Fruit fly (Drosophila melanogaster) Kc167 (cell line): ENCODE measurements around the gene CG32793.

Experiments used
- Myc ChIP-seq: fragments of >200 bp; optimal IDR thresholded peaks from 2 replicates; lab custom pipeline; 2017; ENCODE audit warnings: missing external identifiers
- Sin3A ChIP-seq: fragments of >200 bp; optimal IDR thresholded peaks from 2 replicates; lab custom pipeline; 2018; ENCODE audit warnings: missing external identifiers
- h ChIP-seq: fragments of >200 bp; optimal IDR thresholded peaks from 3 replicates; lab custom pipeline; 2018; ENCODE audit warnings: missing external identifiers
- insv ChIP-seq: fragments of >200 bp; optimal IDR thresholded peaks from 3 replicates; lab custom pipeline; 2018; ENCODE audit warnings: missing external identifiers
- psq ChIP-seq: fragments of >200 bp; optimal IDR thresholded peaks from 2 replicates; lab custom pipeline; 2017; ENCODE audit warnings: missing external identifiers
- ttk ChIP-seq: sonication (Bioruptor generic); optimal IDR thresholded peaks from 2 replicates; lab custom pipeline; 2017; ENCODE audit warnings: missing external identifiers

The CG32793 gene

DNA sequence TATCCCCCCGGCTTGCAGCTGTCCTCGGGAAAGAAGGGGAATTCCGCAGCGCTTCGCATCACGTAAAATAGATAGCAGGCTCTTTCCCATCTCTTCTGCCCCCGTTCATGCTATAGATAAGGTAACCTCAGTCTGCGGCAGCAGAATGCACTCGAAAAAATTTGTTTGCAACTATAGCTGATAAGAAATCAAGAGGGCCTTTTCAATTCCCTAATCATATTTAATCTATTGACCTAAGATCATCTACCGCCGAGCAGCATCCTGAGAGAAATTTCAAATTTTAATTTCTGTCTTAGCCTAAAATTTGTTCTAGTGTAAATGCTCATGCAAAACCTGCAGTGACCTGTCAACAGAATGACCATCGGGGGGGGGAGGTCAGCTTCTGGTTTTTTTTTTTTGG lies 27.0 kb downstream of the CG32793 start:
- no peak for TF ChIP-seq psq (lab: Kevin White, UChicago)
- TF ChIP-seq Myc (lab: Kevin White, UChicago): no peak
- no peak for TF ChIP-seq ttk (lab: Kevin White, UChicago)
- no peak for TF ChIP-seq Sin3A
- no peak for TF ChIP-seq insv
- no peak for TF ChIP-seq h (lab: Kevin White, UChicago)

DNA sequence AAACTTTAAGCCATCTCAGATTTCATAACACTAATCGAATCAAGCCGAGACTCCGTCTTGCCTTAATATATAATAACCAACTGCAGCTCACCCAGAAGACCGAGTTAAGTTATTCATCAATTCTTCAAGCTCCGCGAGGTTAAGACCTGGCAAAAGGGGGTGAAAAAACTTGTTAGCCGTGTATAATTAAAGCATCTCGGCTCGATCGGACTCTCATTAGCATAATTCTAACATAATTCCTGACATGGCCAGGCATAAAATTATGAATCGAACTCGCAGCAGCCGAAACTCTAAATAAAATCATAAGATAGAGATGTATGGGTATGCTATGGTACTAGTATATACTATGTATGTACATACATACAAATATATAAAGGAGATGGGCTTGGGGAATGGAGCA lies 33.6 kb downstream of the CG32793 start:
- TF ChIP-seq insv: no peak
- no peak for TF ChIP-seq ttk (lab: Kevin White, UChicago)
- no peak for TF ChIP-seq h (lab: Kevin White, UChicago)
- no peak for TF ChIP-seq Myc (lab: Kevin White, UChicago)
- no peak for TF ChIP-seq psq (lab: Kevin White, UChicago)
- TF ChIP-seq Sin3A: no peak

DNA sequence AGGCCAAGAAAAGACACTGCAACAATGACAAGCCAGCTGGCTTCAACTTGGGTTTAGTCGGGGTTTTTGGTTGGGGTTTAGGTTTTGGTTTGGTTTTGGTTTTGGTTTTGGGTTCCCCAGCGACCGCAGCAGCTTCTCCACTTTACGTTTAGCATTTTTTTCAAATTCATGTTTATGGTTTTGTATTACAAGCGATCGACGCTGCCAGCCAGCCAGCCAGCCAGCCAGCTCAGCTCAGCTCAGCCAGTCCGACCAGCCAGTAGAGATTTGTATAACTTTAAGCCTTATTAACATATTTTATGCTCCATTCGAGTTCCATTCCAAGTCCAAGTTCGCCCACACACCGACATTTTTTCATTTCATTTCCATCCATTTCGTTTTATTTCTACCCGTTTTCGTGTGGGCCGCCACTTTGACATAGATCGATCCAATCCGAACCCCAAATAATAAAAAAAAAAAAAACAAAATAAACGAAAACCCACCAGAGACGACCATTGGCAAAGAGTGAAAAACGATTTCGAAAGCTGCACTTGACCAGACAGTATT lies 34.3 kb downstream of the CG32793 start:
- TF ChIP-seq Sin3A (no peak), Myc (lab: Kevin White, UChicago) (no peak), h (lab: Kevin White, UChicago) (no peak)

DNA sequence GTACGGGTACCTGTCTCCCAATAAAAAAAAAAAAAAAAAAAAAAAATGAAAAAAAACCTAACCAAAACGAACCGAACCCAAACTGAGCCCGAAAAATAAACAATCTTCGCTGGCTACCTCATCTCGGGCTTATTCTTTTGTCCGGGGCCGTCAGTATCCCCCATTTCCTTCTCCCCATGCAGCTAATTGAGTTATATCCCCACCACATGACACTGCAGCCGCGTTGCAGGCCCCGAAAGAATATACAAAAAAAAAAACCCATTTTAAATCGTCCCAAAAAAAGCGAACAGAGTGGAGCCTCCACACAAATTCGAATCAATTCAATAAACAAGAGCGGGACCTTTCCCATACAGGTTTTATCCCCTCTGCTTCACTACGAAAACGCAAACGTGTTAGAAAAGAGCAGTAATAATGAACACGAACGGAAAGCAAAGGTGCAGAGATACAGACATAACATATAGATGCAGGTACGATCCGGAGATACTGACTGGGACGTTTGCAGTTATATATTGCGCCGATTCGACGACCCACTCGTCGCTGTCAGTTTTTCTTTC lies 35.2 kb downstream of the CG32793 start:
- TF ChIP-seq h (lab: Kevin White, UChicago) (no peak), psq (lab: Kevin White, UChicago) (no peak)

DNA sequence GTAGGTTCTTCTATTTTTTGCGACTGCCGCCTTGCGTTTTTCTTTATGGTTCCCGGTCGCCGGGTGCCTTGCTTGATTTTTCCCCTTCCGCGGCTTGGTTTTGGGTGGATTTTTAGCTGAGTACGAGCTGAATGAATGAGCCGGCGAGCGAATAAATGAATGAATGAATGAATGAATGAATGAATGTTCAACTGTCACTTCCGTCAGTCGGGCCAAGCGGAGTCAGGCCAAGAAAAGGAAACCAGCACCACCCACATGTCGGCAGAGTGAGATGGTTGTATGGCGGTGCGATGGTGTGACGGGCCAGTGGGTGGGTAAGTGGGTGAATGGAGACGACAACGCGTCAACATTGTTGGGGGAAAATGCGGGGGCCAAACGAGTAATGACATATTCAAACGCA lies 39.4 kb downstream of the CG32793 start:
- TF ChIP-seq insv (no peak), h (lab: Kevin White, UChicago) (no peak), Myc (lab: Kevin White, UChicago) (no peak), Sin3A (no peak), ttk (lab: Kevin White, UChicago) (no peak), psq (lab: Kevin White, UChicago) (no peak)

DNA sequence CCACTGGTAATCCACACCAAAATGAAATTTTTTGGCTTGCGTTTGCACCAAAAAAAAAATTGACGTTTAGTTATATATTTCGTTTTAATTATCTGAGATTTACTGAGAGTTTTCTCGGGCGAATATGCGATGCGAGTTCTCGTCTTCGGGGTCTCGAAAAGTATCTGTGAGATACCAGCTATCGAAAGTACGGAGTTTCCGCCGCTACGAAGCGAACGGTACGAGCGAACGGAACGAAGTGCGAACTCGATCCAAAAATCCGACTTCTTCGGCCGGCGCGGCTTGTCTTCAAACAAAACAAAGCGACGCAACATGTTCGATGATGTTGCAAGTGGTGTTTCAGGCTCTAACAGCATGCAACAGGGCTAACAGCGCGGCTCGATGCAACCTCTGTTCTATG lies 44.0 kb downstream of the CG32793 start, which contains the start of gene rst:
rst (minus strand) TSS at position 242 of the 400 bp plus-strand sequence.
- TF ChIP-seq insv (no peak), Sin3A (no peak), h (lab: Kevin White, UChicago) (no peak), ttk (lab: Kevin White, UChicago) (no peak), psq (lab: Kevin White, UChicago) (no peak), Myc (lab: Kevin White, UChicago) (no peak)

DNA sequence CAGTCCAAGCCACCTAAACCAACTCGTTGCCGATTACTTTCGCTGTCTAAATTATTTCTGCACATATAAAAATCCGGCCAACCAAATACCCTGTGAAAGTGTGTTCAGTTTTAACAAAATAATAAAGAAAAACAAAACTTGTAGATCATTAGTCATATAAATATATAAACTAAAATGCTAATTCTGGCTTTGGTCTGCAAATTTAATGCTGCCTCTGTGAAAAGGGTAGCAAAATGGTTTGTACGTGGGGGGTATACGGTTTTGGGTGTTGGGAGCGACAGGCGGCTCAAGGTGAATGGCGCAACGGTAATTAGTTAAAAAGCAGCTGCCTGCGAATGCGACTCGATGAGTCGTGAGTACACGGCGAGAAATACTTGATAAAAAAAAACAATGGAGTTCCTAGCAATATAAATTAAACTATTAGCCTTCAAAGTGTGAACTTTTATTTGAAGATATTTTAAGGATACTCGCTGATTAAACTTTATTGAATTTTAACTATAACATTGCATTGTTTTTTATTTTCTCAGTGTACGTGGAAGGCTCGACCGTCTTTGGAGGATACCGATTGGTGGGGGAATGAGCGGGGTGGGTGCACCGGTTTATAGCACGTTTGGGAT lies 48.4 kb downstream of the CG32793 start:
- TF ChIP-seq h (lab: Kevin White, UChicago): no peak
- TF ChIP-seq psq (lab: Kevin White, UChicago): no peak
- TF ChIP-seq insv: no peak
- TF ChIP-seq ttk (lab: Kevin White, UChicago): no peak
- no peak for TF ChIP-seq Myc (lab: Kevin White, UChicago)
- no peak for TF ChIP-seq Sin3A

DNA sequence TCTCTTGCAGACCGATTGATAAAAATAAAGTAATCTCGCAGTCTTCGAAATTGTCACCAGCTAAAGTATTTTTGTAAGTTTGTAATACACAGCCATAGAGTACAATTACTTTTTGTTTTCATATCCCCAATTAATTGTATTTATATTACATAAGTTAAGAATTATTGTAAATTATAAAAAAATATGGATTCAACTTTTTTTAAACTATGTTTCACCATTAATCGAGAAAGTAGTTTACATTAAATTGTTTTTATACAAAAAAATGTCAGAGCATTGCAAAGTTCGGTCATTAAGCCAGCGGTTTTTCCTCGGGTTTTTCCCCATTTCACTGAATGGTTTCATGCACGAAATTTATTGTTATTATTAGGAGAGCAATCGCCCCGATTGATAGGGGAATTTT lies 50.7 kb downstream of the CG32793 start:
- TF ChIP-seq Sin3A (no peak), ttk (lab: Kevin White, UChicago) (no peak), Myc (lab: Kevin White, UChicago) (no peak), h (lab: Kevin White, UChicago) (no peak), insv (no peak)
